Fruit fly (Drosophila melanogaster) whole organism, embryonic: ENCODE data around the gene CG15043.

ENCODE experiments used
- Atf6 ChIP-seq: fragments of 200-800 bp; sonication (Bioruptor generic); IDR thresholded peaks from 2 replicates; pipeline ENCODE4 v1.3.6; 2022; ENCODE audit warnings: missing biosample characterization, missing genetic modification characterization
- B-H2 ChIP-seq: fragments of 200-800 bp; sonication (Bioruptor generic); optimal IDR thresholded peaks from 2 replicates; lab custom pipeline; 2018; ENCODE audit warnings: missing biosample characterization, mild to moderate bottlenecking, missing genetic modification characterization
- BEAF-32 ChIP-seq: fragments of 200-800 bp; sonication (Bioruptor generic); optimal IDR thresholded peaks from 3 replicates; lab custom pipeline; 2017; ENCODE audit warnings: missing biosample characterization, missing genetic modification characterization, mild to moderate bottlenecking, moderate library complexity, missing genetic modification reagents
- Bgb ChIP-seq: fragments of 200-800 bp; sonication (Bioruptor generic); IDR thresholded peaks from 2 replicates; pipeline ENCODE4 v1.3.6; 2022; ENCODE audit warnings: missing biosample characterization, missing genetic modification characterization; ENCODE audit not compliant: partially characterized antibody
- BtbVII ChIP-seq: fragments of 200-800 bp; sonication (Bioruptor generic); optimal IDR thresholded peaks from 3 replicates; lab custom pipeline; 2017; ENCODE audit warnings: missing biosample characterization, mild to moderate bottlenecking, missing genetic modification characterization
- CG1024 ChIP-seq: fragments of 200-800 bp; sonication (Bioruptor generic); IDR thresholded peaks from 2 replicates; pipeline ENCODE4 v1.3.6; 2022; ENCODE audit warnings: missing biosample characterization, missing genetic modification characterization
- CG11247 ChIP-seq: fragments of 200-800 bp; sonication (Bioruptor generic); IDR thresholded peaks from 2 replicates; pipeline ENCODE4 v1.3.6; 2022; ENCODE audit warnings: missing biosample characterization, missing genetic modification characterization
- CG12219 ChIP-seq: fragments of 200-800 bp; sonication (Bioruptor generic); optimal IDR thresholded peaks from 3 replicates; lab custom pipeline; 2018; ENCODE audit warnings: missing biosample characterization, mild to moderate bottlenecking, missing genetic modification characterization
- CG12744 ChIP-seq: fragments of 200-800 bp; sonication (Bioruptor generic); optimal IDR thresholded peaks from 2 replicates; lab custom pipeline; 2016; ENCODE audit warnings: missing biosample characterization, missing genetic modification characterization
- CG14441 ChIP-seq: fragments of 200-800 bp; sonication (Bioruptor generic); IDR thresholded peaks from 2 replicates; pipeline ENCODE4 v1.3.6; 2022; ENCODE audit warnings: missing biosample characterization, missing genetic modification characterization
- CG15514 ChIP-seq: fragments of 200-800 bp; sonication (Bioruptor generic); optimal IDR thresholded peaks from 3 replicates; lab custom pipeline; 2017; ENCODE audit warnings: missing biosample characterization, missing genetic modification characterization, mild to moderate bottlenecking, moderate library complexity, missing genetic modification reagents
- CG17385 ChIP-seq: fragments of 200-800 bp; sonication (Bioruptor generic); optimal IDR thresholded peaks from 3 replicates; lab custom pipeline; 2018; ENCODE audit warnings: missing biosample characterization, mild to moderate bottlenecking, missing genetic modification characterization
- CG17802 ChIP-seq: fragments of 200-800 bp; sonication (Bioruptor generic); optimal IDR thresholded peaks from 2 replicates; lab custom pipeline; 2018; ENCODE audit warnings: missing biosample characterization, mild to moderate bottlenecking, missing genetic modification characterization, moderate library complexity
- CG18599 ChIP-seq: fragments of 200-800 bp; sonication (Bioruptor generic); optimal IDR thresholded peaks from 3 replicates; lab custom pipeline; 2017; ENCODE audit warnings: missing biosample characterization, missing genetic modification characterization, mild to moderate bottlenecking, moderate library complexity, missing genetic modification reagents
- CG3065 ChIP-seq: fragments of 200-800 bp; sonication (Bioruptor generic); optimal IDR thresholded peaks from 2 replicates; lab custom pipeline; 2016; ENCODE audit warnings: missing biosample characterization, missing genetic modification characterization
- CG31388 ChIP-seq: fragments of 200-800 bp; sonication (Bioruptor generic); optimal IDR thresholded peaks from 2 replicates; lab custom pipeline; 2016; ENCODE audit warnings: missing biosample characterization, missing genetic modification characterization
- CG6683 ChIP-seq: fragments of 200-800 bp; sonication (Bioruptor generic); optimal IDR thresholded peaks from 2 replicates; lab custom pipeline; 2017; ENCODE audit warnings: missing biosample characterization, mild to moderate bottlenecking, missing genetic modification characterization, missing genetic modification reagents
- CG7357 ChIP-seq: fragments of 200-800 bp; sonication (Bioruptor generic); IDR thresholded peaks from 3 replicates; pipeline ENCODE4 v1.3.6; 2022; ENCODE audit warnings: missing biosample characterization, missing genetic modification characterization
- CG7372 ChIP-seq: fragments of 200-800 bp; sonication (Bioruptor generic); IDR thresholded peaks from 2 replicates; pipeline ENCODE4 v1.3.6; 2022; ENCODE audit warnings: missing biosample characterization, missing genetic modification characterization
- CG7556 ChIP-seq: fragments of 200-800 bp; sonication (Bioruptor generic); optimal IDR thresholded peaks from 2 replicates; lab custom pipeline; 2017; ENCODE audit warnings: missing biosample characterization, mild to moderate bottlenecking, missing genetic modification characterization
- CG7987 ChIP-seq: fragments of 200-800 bp; sonication (Bioruptor generic); optimal IDR thresholded peaks from 2 replicates; lab custom pipeline; 2018; ENCODE audit warnings: missing biosample characterization, mild to moderate bottlenecking, missing genetic modification characterization, moderate library complexity
- CG9609 ChIP-seq: fragments of 200-800 bp; sonication (Bioruptor generic); optimal IDR thresholded peaks from 3 replicates; lab custom pipeline; 2016; ENCODE audit warnings: missing biosample characterization, missing genetic modification characterization
- Drgx ChIP-seq: fragments of 200-800 bp; sonication (Bioruptor generic); IDR thresholded peaks from 2 replicates; pipeline ENCODE4 v1.3.6; 2022; ENCODE audit warnings: missing biosample characterization, missing genetic modification characterization
- Fer1 ChIP-seq: fragments of 200-800 bp; sonication (Bioruptor generic); optimal IDR thresholded peaks from 2 replicates; lab custom pipeline; 2017; ENCODE audit warnings: missing biosample characterization, mild to moderate bottlenecking, missing genetic modification characterization
- HLH54F ChIP-seq: fragments of 200-800 bp; sonication (Bioruptor generic); optimal IDR thresholded peaks from 3 replicates; lab custom pipeline; 2016; ENCODE audit warnings: missing biosample characterization, missing genetic modification characterization
- Hr78 ChIP-seq, 2 experiments: fragments of 200-800 bp in 1 of 2; fragments of >200 bp in 1 of 2; sonication (Bioruptor generic) in 1 of 2; optimal IDR thresholded peaks; 2 replicates each; lab custom pipeline; 2017 to 2019; ENCODE audit warnings: missing biosample characterization in 2 of 2, missing genetic modification characterization in 2 of 2, mild to moderate bottlenecking in 1 of 2, moderate library complexity in 1 of 2
- Myb ChIP-seq: fragments of 200-800 bp; sonication (Bioruptor generic); optimal IDR thresholded peaks from 2 replicates; lab custom pipeline; 2016; ENCODE audit warnings: missing biosample characterization, missing genetic modification characterization
- Poxn ChIP-seq: fragments of 200-800 bp; sonication (Bioruptor generic); IDR thresholded peaks from 2 replicates; pipeline ENCODE4 v1.3.6; 2022; ENCODE audit warnings: missing biosample characterization, missing genetic modification characterization
- chif ChIP-seq, 2 experiments: fragments of 200-800 bp; sonication (Bioruptor generic); optimal IDR thresholded peaks; 3 replicates each; lab custom pipeline; 2016; ENCODE audit warnings: missing biosample characterization in 2 of 2, missing genetic modification characterization in 2 of 2
- ci ChIP-seq: fragments of 200-800 bp; sonication (Bioruptor generic); IDR thresholded peaks from 3 replicates; pipeline ENCODE4 v1.3.6; 2022; ENCODE audit warnings: missing biosample characterization, missing genetic modification characterization
- croc ChIP-seq: fragments of 200-800 bp; sonication (Bioruptor generic); conservative IDR thresholded peaks from 3 replicates; pipeline ENCODE4 v1.3.6; 2022; ENCODE audit warnings: missing biosample characterization, missing genetic modification characterization
- cwo ChIP-seq: fragments of 200-800 bp; sonication (Bioruptor generic); optimal IDR thresholded peaks from 3 replicates; lab custom pipeline; 2017; ENCODE audit warnings: missing biosample characterization, missing genetic modification characterization, mild to moderate bottlenecking, moderate library complexity, missing genetic modification reagents
- da ChIP-seq: fragments of 200-800 bp; sonication (Bioruptor generic); optimal IDR thresholded peaks from 2 replicates; lab custom pipeline; 2016; ENCODE audit warnings: missing biosample characterization, missing genetic modification characterization
- disco-r ChIP-seq: fragments of 200-800 bp; sonication (Bioruptor generic); optimal IDR thresholded peaks from 2 replicates; lab custom pipeline; 2016; ENCODE audit warnings: missing biosample characterization, missing genetic modification characterization
- dpn ChIP-seq, 2 experiments: fragments of 200-800 bp; sonication (Bioruptor generic); optimal IDR thresholded peaks; 3 replicates each; lab custom pipeline; 2016; ENCODE audit warnings: missing biosample characterization in 2 of 2, missing genetic modification characterization in 2 of 2
- fru ChIP-seq: fragments of >200 bp; optimal IDR thresholded peaks from 2 replicates; lab custom pipeline; 2017
- her ChIP-seq: fragments of 200-800 bp; sonication (Bioruptor generic); optimal IDR thresholded peaks from 2 replicates; lab custom pipeline; 2016; ENCODE audit warnings: missing biosample characterization, missing genetic modification characterization
- jing ChIP-seq: fragments of 200-800 bp; sonication (Bioruptor generic); optimal IDR thresholded peaks from 2 replicates; lab custom pipeline; 2018; ENCODE audit warnings: missing biosample characterization, mild to moderate bottlenecking, missing genetic modification characterization
- jumu ChIP-seq: fragments of 200-800 bp; sonication (Bioruptor generic); optimal IDR thresholded peaks from 3 replicates; lab custom pipeline; 2016; ENCODE audit warnings: missing biosample characterization, missing genetic modification characterization
- p53 ChIP-seq: fragments of 200-800 bp; sonication (Bioruptor generic); optimal IDR thresholded peaks from 2 replicates; lab custom pipeline; 2016; ENCODE audit warnings: missing biosample characterization, missing genetic modification characterization
- pzg ChIP-seq: fragments of 200-800 bp; sonication (Bioruptor generic); optimal IDR thresholded peaks from 3 replicates; lab custom pipeline; 2018; ENCODE audit warnings: missing biosample characterization, mild to moderate bottlenecking, missing genetic modification characterization, moderate library complexity
- run ChIP-seq: fragments of 200-800 bp; sonication (Bioruptor generic); optimal IDR thresholded peaks from 3 replicates; lab custom pipeline; 2018; ENCODE audit warnings: missing biosample characterization, mild to moderate bottlenecking, missing genetic modification characterization
- stwl ChIP-seq: fragments of 200-800 bp; sonication (Bioruptor generic); optimal IDR thresholded peaks from 3 replicates; lab custom pipeline; 2018; ENCODE audit warnings: missing biosample characterization, mild to moderate bottlenecking, missing genetic modification characterization, moderate library complexity
- toy ChIP-seq: fragments of 200-800 bp; sonication (Bioruptor generic); IDR thresholded peaks from 2 replicates; pipeline ENCODE4 v1.3.6; 2022; ENCODE audit warnings: missing biosample characterization, missing genetic modification characterization
- trem ChIP-seq: fragments of 200-800 bp; optimal IDR thresholded peaks from 3 replicates; lab custom pipeline; 2019; ENCODE audit warnings: missing biosample characterization, mild to moderate bottlenecking, missing genetic modification characterization, moderate library complexity
- tx ChIP-seq: fragments of 200-800 bp; sonication (Bioruptor generic); optimal IDR thresholded peaks from 2 replicates; lab custom pipeline; 2016; ENCODE audit warnings: missing biosample characterization, missing genetic modification characterization
- unc-4 ChIP-seq: fragments of 200-800 bp; sonication (Bioruptor generic); IDR thresholded peaks from 2 replicates; pipeline ENCODE4 v1.3.6; 2022; ENCODE audit warnings: missing biosample characterization, missing genetic modification characterization; ENCODE audit not compliant: partially characterized antibody
- zen2 ChIP-seq: fragments of 200-800 bp; sonication (Bioruptor generic); IDR thresholded peaks from 3 replicates; pipeline ENCODE4 v1.3.6; 2022; ENCODE audit warnings: missing biosample characterization, missing genetic modification characterization; ENCODE audit not compliant: partially characterized antibody

Gene CG15043

DNA sequence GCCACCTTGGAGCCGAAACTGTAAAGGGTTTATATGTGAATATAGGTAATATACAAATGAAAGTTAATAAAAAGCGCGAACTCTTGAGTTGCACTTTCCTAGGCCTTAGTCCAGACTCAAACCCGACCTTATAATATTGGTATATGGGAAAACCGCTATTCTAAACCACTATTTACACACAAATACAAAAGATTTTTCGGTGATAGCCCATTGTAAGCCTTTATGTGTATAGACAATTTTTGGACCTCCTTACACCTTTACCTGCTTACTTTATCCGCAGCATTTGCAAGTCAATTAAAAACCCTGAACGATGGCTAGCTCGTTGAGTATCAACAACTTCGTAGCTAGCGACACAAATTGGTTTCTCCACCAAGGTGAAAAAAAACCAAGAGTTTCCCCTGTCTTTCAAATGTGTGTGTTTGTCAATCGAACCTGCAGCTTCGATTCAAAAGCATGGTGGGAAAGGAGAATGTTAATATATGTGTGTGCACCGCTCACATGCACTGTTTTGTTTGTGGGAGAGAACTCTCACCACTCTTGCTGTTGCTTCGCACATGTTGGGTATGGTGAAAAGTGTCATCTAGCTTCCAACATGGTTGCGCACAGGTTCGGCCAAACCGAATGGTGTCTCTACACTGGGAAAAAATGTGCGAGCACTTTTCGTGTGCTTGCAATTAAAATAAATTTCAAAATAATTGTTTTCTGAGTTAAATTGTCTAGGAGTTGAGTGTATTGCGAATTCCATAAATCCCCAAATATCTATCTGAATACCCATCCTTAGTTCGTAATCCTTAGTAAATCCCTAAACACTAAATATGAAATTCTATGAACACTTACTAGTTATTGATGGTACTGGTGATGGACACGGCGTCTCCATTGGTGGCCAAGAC, 12.9 kb upstream of the CG15043 start (continued):
- TF ChIP-seq stwl (tag; lab: Kevin White, UChicago) = no peak
- peak; percentile 48 for TF ChIP-seq CG7987 (GFP tag; lab: Kevin White, UChicago)
- no peak for TF ChIP-seq B-H2 (GFP tag; lab: Kevin White, UChicago)
- TF ChIP-seq CG6683 (GFP tag; lab: Kevin White, UChicago) = peak; percentile 57
- TF ChIP-seq Myb (GFP tag; lab: Kevin White, UChicago) = peak; percentile 49
- TF ChIP-seq croc (GFP tag; lab: Robert Waterston, UW) = peak; percentile 51; the same call in 2 of the 3 replicates
- peak; percentile 77 for TF ChIP-seq CG7556 (GFP tag; lab: Kevin White, UChicago)
- peak; percentile 78 for TF ChIP-seq CG18599 (GFP tag; lab: Kevin White, UChicago)
- peak; percentile 72 for TF ChIP-seq Fer1 (GFP tag; lab: Kevin White, UChicago)
- TF ChIP-seq CG17802 (tag; lab: Kevin White, UChicago) = peak; percentile 43
- peak; percentile 39 for TF ChIP-seq trem (tag; lab: Kevin White, UChicago)
- peak; percentile 63 to 84 for TF ChIP-seq chif (GFP tag; optimal IDR thresholded peaks at IDR 0.05; lab: Kevin White, UChicago)
- TF ChIP-seq BtbVII (GFP tag; lab: Kevin White, UChicago) = peak; percentile 78
- no peak for TF ChIP-seq Bgb
- peak; percentile 54 for TF ChIP-seq CG17385
- no peak for TF ChIP-seq CG31388 (GFP tag; lab: Kevin White, UChicago)
- no peak for TF ChIP-seq unc-4 (GFP tag; lab: Robert Waterston, UW)
- TF ChIP-seq CG11247 (GFP tag; lab: Robert Waterston, UW) = peak; percentile 70
- TF ChIP-seq toy (GFP tag; lab: Robert Waterston, UW) = 0 out of 2 replicates have a peak, but pooled peaks have one; percentile 15
- peak; percentile 2 for TF ChIP-seq CG3065 (GFP tag; lab: Kevin White, UChicago)
- peak; percentile 31 for TF ChIP-seq jing
- TF ChIP-seq ci (GFP tag; lab: Robert Waterston, UW) = peak; percentile 96
- TF ChIP-seq CG12219 = peak; percentile 73
- peak; percentile 43; the same call in 1 of the 2 replicates for TF ChIP-seq CG7372 (GFP tag; lab: Robert Waterston, UW)
- peak; percentile 63 for TF ChIP-seq cwo (GFP tag; lab: Kevin White, UChicago)
- peak; percentile 88 for TF ChIP-seq Atf6 (GFP tag; lab: Robert Waterston, UW)
- peak; percentile 71 for TF ChIP-seq tx (GFP tag; lab: Kevin White, UChicago)
- TF ChIP-seq Drgx (GFP tag; lab: Robert Waterston, UW) = peak; percentile 83
- no peak for TF ChIP-seq BEAF-32 (GFP tag; lab: Kevin White, UChicago)
- no peak for TF ChIP-seq zen2 (GFP tag; lab: Robert Waterston, UW)
- TF ChIP-seq disco-r (GFP tag; lab: Kevin White, UChicago) = peak; percentile 77
- peak; percentile 74 for TF ChIP-seq CG15514 (GFP tag; lab: Kevin White, UChicago)
- TF ChIP-seq da (GFP tag; lab: Kevin White, UChicago) = peak; percentile 25
- peak; percentile 41; the same call in 1 of the 3 replicates for TF ChIP-seq CG7357 (GFP tag; lab: Robert Waterston, UW)
- TF ChIP-seq CG12744 = peak; percentile 70
- no peak for TF ChIP-seq run (tag; lab: Kevin White, UChicago)
- no peak for TF ChIP-seq pzg (GFP tag; lab: Kevin White, UChicago)
- peak; percentile 65 for TF ChIP-seq jumu (GFP tag; lab: Kevin White, UChicago)
- peak; percentile 79 for TF ChIP-seq HLH54F
- TF ChIP-seq p53 (GFP tag; lab: Kevin White, UChicago) = peak; percentile 43
- no peak for TF ChIP-seq fru (lab: Kevin White, UChicago)
- TF ChIP-seq dpn (GFP tag; optimal IDR thresholded peaks at IDR 0.05; lab: Kevin White, UChicago) = peak; percentile 76 to 81
- TF ChIP-seq Hr78 (GFP tag; optimal IDR thresholded peaks at IDR 0.05; lab: Kevin White, UChicago) = no peak
- TF ChIP-seq CG9609 (GFP tag; lab: Kevin White, UChicago) = peak; percentile 60
- TF ChIP-seq her (GFP tag; lab: Kevin White, UChicago) = peak; percentile 65
- peak; percentile 84 for TF ChIP-seq CG14441
- TF ChIP-seq Poxn = no peak
- peak; percentile 74 for TF ChIP-seq CG1024 (GFP tag; lab: Robert Waterston, UW)
